Fruit fly (Drosophila melanogaster) whole organism, pupa: ENCODE measurements around the gene lilli.

Experiments
- CG12605 ChIP-seq: fragments of 200-800 bp; sonication (Bioruptor generic); IDR thresholded peaks from 2 replicates; pipeline ENCODE4 v1.3.6; 2022; ENCODE audit warnings: missing biosample characterization, missing genetic modification characterization
- CG13204 ChIP-seq: fragments of 200-800 bp; sonication (Bioruptor generic); optimal IDR thresholded peaks from 2 replicates; lab custom pipeline; 2018; ENCODE audit warnings: missing biosample characterization, mild to moderate bottlenecking, missing genetic modification characterization, moderate library complexity
- CG14655 ChIP-seq: fragments of 200-800 bp; sonication (Bioruptor generic); optimal IDR thresholded peaks from 3 replicates; lab custom pipeline; 2017; ENCODE audit warnings: mild to moderate bottlenecking, missing biosample characterization, missing genetic modification reagents, missing genetic modification characterization
- CG17806 ChIP-seq: fragments of 200-800 bp; sonication (Bioruptor generic); optimal IDR thresholded peaks from 2 replicates; lab custom pipeline; 2018; ENCODE audit warnings: missing biosample characterization, mild to moderate bottlenecking, missing genetic modification characterization, moderate library complexity
- CG32121 ChIP-seq: fragments of 200-800 bp; sonication (Bioruptor generic); IDR thresholded peaks from 2 replicates; pipeline ENCODE4 v1.3.6; 2022; ENCODE audit warnings: missing biosample characterization, missing genetic modification characterization
- EcR ChIP-seq: fragments of 200-800 bp; sonication (Bioruptor generic); optimal IDR thresholded peaks from 3 replicates; lab custom pipeline; 2019; ENCODE audit warnings: missing biosample characterization, missing genetic modification characterization, mild to moderate bottlenecking, moderate library complexity, missing genetic modification reagents
- Ets98B ChIP-seq: fragments of 200-800 bp; sonication (Bioruptor generic); IDR thresholded peaks from 2 replicates; pipeline ENCODE4 v1.3.6; 2022; ENCODE audit warnings: missing biosample characterization, missing genetic modification characterization
- Pif1A ChIP-seq: fragments of 200-800 bp; sonication (Bioruptor generic); optimal IDR thresholded peaks from 3 replicates; lab custom pipeline; 2016; ENCODE audit warnings: missing biosample characterization, missing genetic modification characterization

DNA sequence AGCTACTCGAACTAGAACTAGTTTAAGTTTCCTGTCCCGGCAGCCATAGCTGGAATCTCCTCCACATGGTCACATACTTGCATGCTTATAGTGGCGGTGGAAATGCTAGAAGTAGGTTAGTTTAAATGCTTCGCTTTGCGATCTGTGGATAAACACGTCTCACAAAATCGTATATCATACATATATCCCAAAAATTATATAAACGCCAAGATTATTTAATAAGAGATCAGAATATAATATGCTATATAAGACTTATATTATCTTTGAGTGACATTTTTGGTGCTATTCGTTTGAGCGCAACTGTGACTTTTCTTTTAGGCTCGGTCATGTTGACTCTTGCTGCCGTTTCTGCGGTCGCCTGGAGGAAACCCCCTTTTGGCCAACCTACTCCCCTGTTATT lies 116.2 kb downstream of the lilli start:
- TF ChIP-seq CG12605 (GFP tag; lab: Robert Waterston, UW) (peak; percentile 39; the same call in 1 of the 2 replicates), CG17806 (tag; lab: Kevin White, UChicago) (no peak), CG32121 (GFP tag; lab: Robert Waterston, UW) (peak; percentile 17; the same call in 1 of the 2 replicates), Pif1A (GFP tag; lab: Kevin White, UChicago) (no peak), CG14655 (GFP tag; lab: Kevin White, UChicago) (no peak), CG13204 (GFP tag; lab: Kevin White, UChicago) (no peak), Ets98B (GFP tag; lab: Robert Waterston, UW) (peak; percentile 53; the same call in 1 of the 2 replicates), EcR (GFP tag; lab: Kevin White, UChicago) (no peak)
